Worm (Caenorhabditis elegans) whole organism, mixed stage, embryonic: ENCODE data around the gene B0285.3.

Experiments
- ces-1 ChIP-seq: fragments of 150-350 bp; optimal IDR thresholded peaks from 2 replicates; lab custom pipeline; 2014; ENCODE audit warnings: missing biosample characterization, missing genetic modification reagents, missing genetic modification characterization
- elt-1 ChIP-seq: sonication (generic microtip); optimal IDR thresholded peaks from 2 replicates; lab custom pipeline; 2017; ENCODE audit warnings: missing genetic modification characterization, mild to moderate bottlenecking, missing compliant biosample characterization, antibody characterized with exemption, moderate library complexity, borderline replicate concordance; ENCODE audit not compliant: insufficient read depth
- elt-3 ChIP-seq: fragments of 150-350 bp; optimal IDR thresholded peaks from 2 replicates; lab custom pipeline; 2014; ENCODE audit warnings: missing biosample characterization, missing genetic modification characterization
- flh-1 ChIP-seq: fragments of 200-800 bp; sonication (Bioruptor generic); optimal IDR thresholded peaks from 2 replicates; lab custom pipeline; 2018; ENCODE audit warnings: mild to moderate bottlenecking, missing genetic modification characterization, moderate library complexity, missing compliant biosample characterization
- hlh-1 ChIP-seq: fragments of 150-350 bp; optimal IDR thresholded peaks from 2 replicates; lab custom pipeline; 2014; ENCODE audit warnings: missing biosample characterization, missing genetic modification reagents, missing genetic modification characterization
- mls-2 ChIP-seq: sonication (generic microtip); optimal IDR thresholded peaks from 2 replicates; lab custom pipeline; 2016; ENCODE audit warnings: mild to moderate bottlenecking, missing genetic modification characterization, moderate library complexity, missing compliant biosample characterization
- nhr-12 ChIP-seq: fragments of 150-350 bp; optimal IDR thresholded peaks from 2 replicates; lab custom pipeline; 2014; ENCODE audit warnings: missing biosample characterization, missing genetic modification characterization
- nhr-28 ChIP-seq: fragments of 150-350 bp; optimal IDR thresholded peaks from 2 replicates; lab custom pipeline; 2014; ENCODE audit warnings: missing biosample characterization, missing genetic modification characterization
- sptf-1 ChIP-seq: sonication (generic microtip); optimal IDR thresholded peaks from 2 replicates; lab custom pipeline; 2017; ENCODE audit warnings: mild to moderate bottlenecking, missing genetic modification characterization, moderate library complexity, missing compliant biosample characterization
- tbx-8 ChIP-seq: fragments of 200-800 bp; sonication (Bioruptor generic); optimal IDR thresholded peaks from 2 replicates; lab custom pipeline; 2018; ENCODE audit warnings: mild to moderate bottlenecking, missing genetic modification characterization, moderate library complexity, missing compliant biosample characterization
- unc-39 ChIP-seq: fragments of 150-350 bp; optimal IDR thresholded peaks from 2 replicates; lab custom pipeline; 2014; ENCODE audit warnings: missing biosample characterization, missing genetic modification characterization
- unc-62 ChIP-seq: fragments of 150-350 bp; optimal IDR thresholded peaks from 2 replicates; lab custom pipeline; 2014; ENCODE audit warnings: missing biosample characterization, missing genetic modification reagents, missing genetic modification characterization
- ztf-11 ChIP-seq: fragments of 150-350 bp; optimal IDR thresholded peaks from 2 replicates; lab custom pipeline; 2014; ENCODE audit warnings: missing biosample characterization, missing genetic modification characterization

ce11 chrIII:4314502-4314901 lies 28.6 kb downstream of the B0285.3 start:
- no peak for TF ChIP-seq unc-62 (GFP tag; lab: Kevin White, UChicago)
- TF ChIP-seq elt-1 (tag; lab: Kevin White, UChicago) = no peak
- TF ChIP-seq mls-2 = no peak
- TF ChIP-seq nhr-28 = no peak
- TF ChIP-seq hlh-1 (tag; lab: Kevin White, UChicago) = no peak
- TF ChIP-seq elt-3 (tag; lab: Kevin White, UChicago) = no peak
- TF ChIP-seq nhr-12 (tag; lab: Kevin White, UChicago) = no peak
- no peak for TF ChIP-seq tbx-8
- no peak for TF ChIP-seq unc-39 (tag; lab: Kevin White, UChicago)
- no peak for TF ChIP-seq sptf-1 (tag; lab: Kevin White, UChicago)
- no peak for TF ChIP-seq ztf-11 (tag; lab: Kevin White, UChicago)
- no peak for TF ChIP-seq flh-1 (GFP tag; lab: Kevin White, UChicago)
- no peak for TF ChIP-seq ces-1 (GFP tag; lab: Kevin White, UChicago)
